Worm (Caenorhabditis elegans) whole organism, L3 larva: ENCODE results near the gene ins-12.
A peak's percentile ranks its signal among the peaks of the same experiment; 100 is the strongest.

Source experiments
- R02D3.7 ChIP-seq: fragments of 150-350 bp; optimal IDR thresholded peaks from 2 replicates; lab custom pipeline; 2014; ENCODE audit warnings: missing biosample characterization, missing genetic modification characterization
- ama-1 ChIP-seq: fragments of 150-350 bp; optimal IDR thresholded peaks from 2 replicates; lab custom pipeline; 2018
- ceh-82 ChIP-seq: fragments of 150-350 bp; optimal IDR thresholded peaks from 2 replicates; lab custom pipeline; 2014; ENCODE audit warnings: missing biosample characterization, missing genetic modification characterization
- daf-12 ChIP-seq: fragments of 150-350 bp; optimal IDR thresholded peaks from 2 replicates; lab custom pipeline; 2014; ENCODE audit warnings: missing biosample characterization, missing genetic modification reagents, missing genetic modification characterization
- elt-1 ChIP-seq: fragments of 150-350 bp; optimal IDR thresholded peaks from 2 replicates; lab custom pipeline; 2014; ENCODE audit warnings: missing biosample characterization, missing genetic modification characterization
- elt-2 ChIP-seq: sonication (generic microtip); optimal IDR thresholded peaks from 2 replicates; lab custom pipeline; 2016; ENCODE audit warnings: missing genetic modification reagents, mild to moderate bottlenecking, missing genetic modification characterization, missing compliant biosample characterization
- fos-1 ChIP-seq: fragments of 150-350 bp; optimal IDR thresholded peaks from 2 replicates; lab custom pipeline; 2014; ENCODE audit warnings: missing biosample characterization, missing genetic modification characterization
- hmg-11 ChIP-seq: sonication (generic microtip); optimal IDR thresholded peaks from 2 replicates; lab custom pipeline; 2016; ENCODE audit warnings: missing genetic modification characterization, missing compliant biosample characterization
- lin-15B ChIP-seq: fragments of 150-350 bp; optimal IDR thresholded peaks from 2 replicates; lab custom pipeline; 2014; ENCODE audit warnings: missing biosample characterization, missing genetic modification characterization
- lin-39 ChIP-seq: fragments of 150-350 bp; optimal IDR thresholded peaks from 2 replicates; lab custom pipeline; 2018; ENCODE audit warnings: missing biosample characterization, missing genetic modification reagents, missing genetic modification characterization
- mdl-1 ChIP-seq: fragments of 150-350 bp; optimal IDR thresholded peaks from 2 replicates; lab custom pipeline; 2014; ENCODE audit warnings: missing biosample characterization, missing genetic modification characterization
- mml-1 ChIP-seq: fragments of 150-350 bp; sonication (generic microtip); optimal IDR thresholded peaks from 3 replicates; lab custom pipeline; 2014; ENCODE audit warnings: missing biosample characterization, missing genetic modification characterization
- nfya-1 ChIP-seq: sonication (generic microtip); optimal IDR thresholded peaks from 2 replicates; lab custom pipeline; 2017; ENCODE audit warnings: missing genetic modification characterization, mild to moderate bottlenecking, missing compliant biosample characterization, antibody characterized with exemption, moderate library complexity; ENCODE audit not compliant: insufficient read depth
- nhr-11 ChIP-seq: fragments of 150-350 bp; optimal IDR thresholded peaks from 2 replicates; lab custom pipeline; 2014; ENCODE audit warnings: missing biosample characterization, missing genetic modification characterization
- nhr-25 ChIP-seq: sonication (generic microtip); optimal IDR thresholded peaks from 2 replicates; lab custom pipeline; 2017; ENCODE audit warnings: missing biosample characterization, missing genetic modification characterization
- nhr-28 ChIP-seq: fragments of 150-350 bp; optimal IDR thresholded peaks from 2 replicates; lab custom pipeline; 2014; ENCODE audit warnings: missing biosample characterization, missing genetic modification characterization
- nhr-43 ChIP-seq: sonication (generic microtip); optimal IDR thresholded peaks from 2 replicates; lab custom pipeline; 2016; ENCODE audit warnings: mild to moderate bottlenecking, missing genetic modification characterization, missing compliant biosample characterization; ENCODE audit not compliant: poor library complexity, severe bottlenecking
- nhr-76 ChIP-seq: fragments of 150-350 bp; sonication (generic microtip); optimal IDR thresholded peaks from 5 replicates; lab custom pipeline; 2014; ENCODE audit warnings: missing biosample characterization, missing genetic modification characterization
- nhr-77 ChIP-seq: fragments of 150-350 bp; optimal IDR thresholded peaks from 2 replicates; lab custom pipeline; 2014; ENCODE audit warnings: missing biosample characterization, missing genetic modification characterization
- pha-4 ChIP-seq: fragments of 150-350 bp; optimal IDR thresholded peaks from 2 replicates; lab custom pipeline; 2014; ENCODE audit warnings: missing biosample characterization, missing genetic modification reagents, missing genetic modification characterization
- pqm-1 ChIP-seq: fragments of 150-350 bp; optimal IDR thresholded peaks from 2 replicates; lab custom pipeline; 2017; ENCODE audit warnings: missing biosample characterization, missing genetic modification characterization, inconsistent platforms
- sea-2 ChIP-seq: fragments of 150-350 bp; sonication (generic microtip); optimal IDR thresholded peaks from 4 replicates; lab custom pipeline; 2014; ENCODE audit warnings: missing biosample characterization, missing genetic modification reagents, missing genetic modification characterization
- skn-1 ChIP-seq: fragments of 150-350 bp; optimal IDR thresholded peaks from 2 replicates; lab custom pipeline; 2014; ENCODE audit warnings: missing biosample characterization, missing genetic modification characterization
- snpc-4 ChIP-seq: fragments of 150-350 bp; optimal IDR thresholded peaks from 2 replicates; lab custom pipeline; 2014; ENCODE audit warnings: missing biosample characterization, missing genetic modification characterization
- zag-1 ChIP-seq: fragments of 150-350 bp; optimal IDR thresholded peaks from 2 replicates; lab custom pipeline; 2014; ENCODE audit warnings: missing biosample characterization, missing genetic modification characterization
- ztf-11 ChIP-seq: fragments of 150-350 bp; optimal IDR thresholded peaks from 2 replicates; lab custom pipeline; 2014; ENCODE audit warnings: missing biosample characterization, missing genetic modification characterization

ins-12 gene

DNA sequence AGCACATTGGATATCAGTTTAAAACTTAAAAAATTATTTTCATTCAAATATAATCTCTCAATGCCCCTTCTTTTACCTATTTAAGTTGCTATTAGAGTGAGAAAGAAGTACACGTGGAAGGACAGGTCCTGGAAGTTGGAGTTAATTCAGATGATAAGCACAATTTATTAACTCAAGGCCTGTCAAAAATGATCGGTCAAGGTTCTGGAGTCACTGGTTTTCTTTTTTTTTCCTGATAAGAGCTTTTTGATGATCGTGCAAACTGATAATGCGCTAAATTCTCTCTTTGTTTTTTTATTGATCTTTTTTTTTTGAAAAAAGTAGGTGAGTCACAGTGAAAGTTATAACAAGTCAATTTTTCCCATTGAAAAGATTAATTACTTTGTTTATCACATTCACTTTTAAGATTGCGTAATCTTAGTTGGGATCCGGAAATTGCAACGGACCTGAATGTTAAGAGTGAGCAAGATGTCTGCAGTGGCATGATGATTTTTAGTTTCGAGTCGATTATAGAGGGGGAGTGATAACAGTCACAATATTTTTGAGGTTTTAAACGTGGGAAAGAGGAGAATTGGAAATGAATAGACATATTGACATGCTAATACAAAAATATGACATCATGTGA lies 41.8 kb upstream of the ins-12 start:
- TF ChIP-seq elt-2 (tag; lab: Kevin White, UChicago) (peak; percentile 100), lin-39 (tag; lab: Kevin White, UChicago) (no peak), daf-12 (tag; lab: Kevin White, UChicago) (no peak), pqm-1 (peak; percentile 68), skn-1 (no peak)

DNA sequence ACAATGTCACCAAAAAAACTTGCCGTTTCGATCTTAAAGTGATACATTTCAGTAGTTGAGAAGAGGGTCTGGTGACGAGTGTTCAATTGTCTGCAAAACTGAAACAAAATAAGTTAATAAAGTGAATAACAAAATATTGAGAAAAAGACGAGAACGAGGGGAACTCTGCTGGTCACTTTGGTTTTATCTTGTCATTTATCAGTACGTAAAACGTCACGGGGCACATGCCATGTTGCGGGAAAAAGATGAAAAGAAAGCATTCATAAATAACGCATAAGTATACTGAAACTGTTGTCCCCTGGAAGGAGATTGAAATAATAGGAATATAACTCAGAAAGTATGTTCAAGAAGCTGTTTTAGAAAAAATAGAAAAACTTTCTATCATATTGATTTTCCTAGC lies 39.6 kb upstream of the ins-12 start, which contains the start of gene sahd-1:
Gene sahd-1 (minus strand): TSS at position 100 of the 400 bp plus-strand sequence.
- peak; percentile 64 for TF ChIP-seq elt-2 (tag; lab: Kevin White, UChicago)
- TF ChIP-seq pqm-1 = peak; percentile 38
- no peak for TF ChIP-seq nhr-28 (tag; lab: Kevin White, UChicago)

DNA sequence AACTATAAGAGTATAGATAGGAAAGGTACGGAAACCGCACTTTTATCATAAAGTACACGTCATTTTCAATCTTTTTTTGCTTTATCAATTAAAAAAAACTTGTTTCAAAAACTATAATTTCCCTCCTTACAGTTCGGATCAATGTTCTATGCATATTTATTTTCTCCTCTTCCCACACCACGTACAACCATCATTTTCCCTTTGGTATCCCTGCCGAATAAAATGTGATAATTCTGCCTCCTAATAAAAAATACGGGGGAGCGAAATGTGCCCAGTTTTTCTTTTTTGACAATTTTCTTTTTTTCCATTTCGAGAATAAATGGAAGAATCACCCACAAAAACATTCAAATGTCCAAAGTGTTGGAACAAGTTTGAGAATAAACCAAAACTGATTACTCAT lies 38.9 kb upstream of the ins-12 start, which contains the start of gene ZK177.3:
Gene ZK177.3 (plus strand): TSS at position 301 of the 400 bp plus-strand sequence.
- TF ChIP-seq mml-1 = no peak
- TF ChIP-seq elt-2 (tag; lab: Kevin White, UChicago) = peak; percentile 65
- TF ChIP-seq nhr-43 (tag; lab: Kevin White, UChicago) = no peak
- no peak for TF ChIP-seq zag-1
- TF ChIP-seq elt-1 = no peak
- no peak for TF ChIP-seq ama-1 (lab: Kevin White, UChicago)

DNA sequence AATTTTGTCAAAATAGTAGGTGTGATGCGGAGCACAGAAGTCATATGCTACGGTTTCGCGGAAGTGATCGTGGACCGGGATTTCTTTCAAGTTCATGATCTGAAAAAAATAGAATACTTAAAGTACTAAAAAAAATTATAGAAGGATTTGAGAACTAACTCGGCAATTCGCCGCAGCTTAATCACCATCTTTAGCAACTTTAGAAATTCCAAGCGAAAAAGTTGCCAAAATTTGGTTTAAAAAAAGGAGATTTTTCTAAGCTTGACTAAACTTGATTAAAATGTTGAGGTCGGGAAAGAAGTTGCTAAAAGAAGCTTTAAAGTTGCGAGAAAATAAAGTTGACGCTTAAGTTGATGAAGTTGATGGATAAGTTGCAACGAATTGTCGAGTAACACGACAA lies 36.8 kb upstream of the ins-12 start, which contains the start of gene ZK177.9:
Gene ZK177.9 (minus strand): TSS at position 101 of the 400 bp plus-strand sequence.
- no peak for TF ChIP-seq ztf-11 (tag; lab: Kevin White, UChicago)
- no peak for TF ChIP-seq mdl-1 (tag; lab: Kevin White, UChicago)
- TF ChIP-seq nhr-11 (tag; lab: Kevin White, UChicago) = no peak
- TF ChIP-seq elt-2 (tag; lab: Kevin White, UChicago) = no peak
- TF ChIP-seq ceh-82 = no peak
- no peak for TF ChIP-seq fos-1 (tag; lab: Kevin White, UChicago)
- no peak for TF ChIP-seq daf-12 (tag; lab: Kevin White, UChicago)
- TF ChIP-seq pha-4 = no peak
- no peak for TF ChIP-seq nhr-77 (tag; lab: Kevin White, UChicago)
- TF ChIP-seq nhr-25 (tag; lab: Kevin White, UChicago) = no peak
- no peak for TF ChIP-seq nhr-76 (tag; lab: Kevin White, UChicago)
- TF ChIP-seq pqm-1 = no peak
- TF ChIP-seq nhr-28 (tag; lab: Kevin White, UChicago) = no peak
- TF ChIP-seq snpc-4 (tag; lab: Kevin White, UChicago) = no peak
- no peak for TF ChIP-seq R02D3.7
- TF ChIP-seq nhr-43 (tag; lab: Kevin White, UChicago) = no peak
- TF ChIP-seq nfya-1 (tag; lab: Kevin White, UChicago) = no peak
- TF ChIP-seq hmg-11 (tag; lab: Kevin White, UChicago) = no peak

DNA sequence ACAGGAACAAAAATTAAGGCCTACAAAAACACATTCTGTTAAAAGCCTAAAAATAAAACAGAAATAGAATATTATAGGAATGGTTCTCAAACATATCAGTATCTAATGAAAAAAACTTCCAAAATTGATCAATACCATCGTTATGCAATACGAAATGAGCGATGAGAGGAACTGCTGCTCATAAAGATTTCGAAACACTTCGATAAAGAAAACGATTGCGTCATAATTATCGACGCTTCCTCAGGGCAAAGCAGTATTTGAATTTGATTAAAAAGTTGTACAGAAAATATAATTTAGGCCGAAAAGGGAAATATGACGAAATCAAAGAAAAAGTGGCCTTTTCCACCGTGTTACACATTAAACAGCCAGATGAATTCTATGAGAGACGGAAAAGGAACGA lies 36.4 kb upstream of the ins-12 start:
- no peak for TF ChIP-seq ama-1 (lab: Kevin White, UChicago)
- TF ChIP-seq sea-2 (GFP tag; lab: Kevin White, UChicago) = no peak
- TF ChIP-seq lin-15B (tag; lab: Kevin White, UChicago) = no peak
- TF ChIP-seq fos-1 (tag; lab: Kevin White, UChicago) = no peak
- no peak for TF ChIP-seq nhr-25 (tag; lab: Kevin White, UChicago)
- no peak for TF ChIP-seq elt-2 (tag; lab: Kevin White, UChicago)
- TF ChIP-seq lin-39 (tag; lab: Kevin White, UChicago) = no peak
- no peak for TF ChIP-seq skn-1

DNA sequence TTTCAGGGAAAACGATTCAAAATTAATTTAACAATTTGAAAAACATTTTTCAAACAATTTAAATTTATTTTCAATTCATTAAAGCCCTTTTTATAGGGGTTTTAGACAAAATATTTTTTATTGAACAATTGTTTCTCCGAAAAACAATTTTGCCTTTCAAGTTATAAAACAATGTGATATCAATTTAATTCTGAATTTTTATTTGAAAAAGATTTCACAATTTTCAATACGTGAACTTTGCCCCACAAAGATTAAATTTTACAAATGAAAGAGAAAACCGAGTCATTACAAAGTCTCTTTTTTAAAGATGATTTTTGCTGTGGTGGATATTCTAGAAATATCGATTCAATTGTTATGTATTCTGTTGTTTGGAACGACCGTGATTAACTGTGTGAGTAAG lies 35.5 kb upstream of the ins-12 start, which contains the start of gene ZK177.2:
Gene ZK177.2 (plus strand): TSS at position 301 of the 400 bp plus-strand sequence.
- no peak for TF ChIP-seq pha-4
- TF ChIP-seq, all 47 proteins: peak for 0

DNA sequence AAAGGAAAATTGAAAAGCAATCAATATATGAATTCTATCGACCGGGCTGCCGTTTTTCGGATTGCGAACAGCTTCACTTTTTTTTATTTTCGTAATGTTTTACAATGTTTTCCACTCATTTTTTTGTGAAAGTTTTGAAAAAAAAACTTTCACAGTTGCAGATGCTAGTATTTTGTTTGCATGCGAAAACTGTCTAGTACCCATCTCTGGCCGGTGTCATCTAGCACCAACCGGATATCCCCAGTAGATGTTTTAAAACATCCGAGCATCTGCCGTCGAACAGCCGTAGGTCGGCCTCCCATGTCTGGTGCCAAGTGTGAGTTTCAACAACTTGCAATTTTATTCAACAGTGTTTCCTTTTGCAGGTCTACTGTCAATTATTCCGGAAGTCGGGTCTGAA lies 33.0 kb upstream of the ins-12 start, which contains the start of gene ZK177.12:
Gene ZK177.12 (plus strand): TSS at position 301 of the 400 bp plus-strand sequence.
- TF ChIP-seq sea-2 (GFP tag; lab: Kevin White, UChicago) (no peak), daf-12 (tag; lab: Kevin White, UChicago) (no peak)
